Fruit fly (Drosophila melanogaster) Kc167 (cell line): ENCODE data around the gene DnaJ-H.

Experiments
- Sin3A ChIP-seq: fragments of >200 bp; optimal IDR thresholded peaks from 2 replicates; lab custom pipeline; 2018; ENCODE audit warnings: missing external identifiers
- psq ChIP-seq: fragments of >200 bp; optimal IDR thresholded peaks from 2 replicates; lab custom pipeline; 2017; ENCODE audit warnings: missing external identifiers
- ttk ChIP-seq: sonication (Bioruptor generic); optimal IDR thresholded peaks from 2 replicates; lab custom pipeline; 2017; ENCODE audit warnings: missing external identifiers

dm6 chr2L:13130291-13130690, 35.6 kb downstream of the DnaJ-H start, which contains the start of gene CG5122:
- TF ChIP-seq Sin3A (lab: Kevin White, UChicago) (no peak), ttk (no peak), psq (no peak)
